Worm (Caenorhabditis elegans) whole organism, early embryonic: ENCODE results near the gene F44F4.9.

Source experiments
- B0310.2 ChIP-seq: sonication (generic microtip); optimal IDR thresholded peaks from 2 replicates; lab custom pipeline; 2016; ENCODE audit warnings: mild to moderate bottlenecking, missing genetic modification characterization, missing compliant biosample characterization
- F13C5.2 ChIP-seq: sonication (generic microtip); optimal IDR thresholded peaks from 2 replicates; lab custom pipeline; 2017; ENCODE audit warnings: mild to moderate bottlenecking, missing genetic modification characterization, inconsistent platforms, missing compliant biosample characterization
- aly-1 ChIP-seq: sonication (generic microtip); optimal IDR thresholded peaks from 2 replicates; lab custom pipeline; 2016; ENCODE audit warnings: missing genetic modification characterization, missing compliant biosample characterization
- ama-1 ChIP-seq: fragments of 150-350 bp; optimal IDR thresholded peaks from 2 replicates; lab custom pipeline; 2014
- ceh-13 ChIP-seq: fragments of 200-800 bp; sonication (Bioruptor generic); optimal IDR thresholded peaks from 2 replicates; lab custom pipeline; 2018; ENCODE audit warnings: mild to moderate bottlenecking, missing genetic modification characterization, missing compliant biosample characterization
- ceh-36 ChIP-seq: sonication (generic microtip); optimal IDR thresholded peaks from 2 replicates; lab custom pipeline; 2016; ENCODE audit warnings: missing genetic modification characterization, inconsistent platforms, missing compliant biosample characterization
- ets-7 ChIP-seq: sonication (generic microtip); optimal IDR thresholded peaks from 2 replicates; lab custom pipeline; 2016; ENCODE audit warnings: missing genotype, missing genetic modification characterization, missing compliant biosample characterization
- flt-1 ChIP-seq: fragments of 200-800 bp; sonication (Bioruptor generic); IDR thresholded peaks from 2 replicates; pipeline ENCODE4 v1.3.6; 2022; ENCODE audit warnings: missing genetic modification characterization, missing compliant biosample characterization
- hmbx-1 ChIP-seq: sonication (generic microtip); optimal IDR thresholded peaks from 2 replicates; lab custom pipeline; 2016; ENCODE audit warnings: mild to moderate bottlenecking, missing genetic modification characterization, missing compliant biosample characterization
- hmg-4 ChIP-seq: fragments of 200-800 bp; sonication (Bioruptor generic); optimal IDR thresholded peaks from 2 replicates; lab custom pipeline; 2018; ENCODE audit warnings: mild to moderate bottlenecking, missing genetic modification characterization, missing compliant biosample characterization
- hnd-1 ChIP-seq: sonication (generic microtip); optimal IDR thresholded peaks from 2 replicates; lab custom pipeline; 2016; ENCODE audit warnings: missing genetic modification characterization, missing compliant biosample characterization
- pes-1 ChIP-seq: fragments of 200-800 bp; sonication (Bioruptor generic); IDR thresholded peaks from 2 replicates; pipeline ENCODE4 v1.3.6; 2022; ENCODE audit warnings: missing genetic modification reagents, missing genetic modification characterization, missing compliant biosample characterization
- scrt-1 ChIP-seq: fragments of 200-800 bp; sonication (Bioruptor generic); IDR thresholded peaks from 2 replicates; pipeline ENCODE4 v1.3.6; 2022; ENCODE audit warnings: missing genetic modification characterization, missing compliant biosample characterization
- sea-1 ChIP-seq: fragments of 200-800 bp; sonication (Bioruptor generic); conservative IDR thresholded peaks from 2 replicates; pipeline ENCODE4 v1.3.6; 2022; ENCODE audit warnings: missing genetic modification characterization, missing compliant biosample characterization
- tbx-11 ChIP-seq: fragments of 200-800 bp; sonication (Bioruptor generic); IDR thresholded peaks from 2 replicates; pipeline ENCODE4 v1.3.6; 2022; ENCODE audit warnings: missing genetic modification characterization, missing compliant biosample characterization
- tbx-37 ChIP-seq: fragments of 200-800 bp; sonication (Bioruptor generic); conservative IDR thresholded peaks from 2 replicates; pipeline ENCODE4 v1.3.6; 2022; ENCODE audit warnings: missing genetic modification reagents, missing genetic modification characterization, missing compliant biosample characterization
- tra-4 ChIP-seq: sonication (generic microtip); optimal IDR thresholded peaks from 2 replicates; lab custom pipeline; 2017; ENCODE audit warnings: missing genetic modification characterization, missing compliant biosample characterization

Gene F44F4.9

DNA sequence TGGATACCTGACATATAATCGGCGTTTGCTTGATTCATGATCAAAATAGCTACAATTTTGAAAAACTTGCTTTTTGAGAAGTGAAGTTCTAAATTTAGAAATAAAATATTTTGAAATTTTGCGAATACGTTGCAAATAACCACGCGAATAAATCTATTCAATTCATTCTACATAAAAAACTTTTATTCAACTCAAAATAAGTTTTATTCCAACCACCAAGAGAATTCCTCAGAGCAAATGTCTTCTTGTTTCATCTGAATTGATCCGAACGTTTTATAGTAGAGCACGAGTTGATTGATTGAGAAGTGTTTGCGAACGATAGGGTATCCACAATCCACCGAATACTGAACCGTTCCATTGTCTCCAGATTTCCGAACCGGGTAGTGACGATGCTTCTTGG lies at the start of gene F44F4.9:
F44F4.9 (minus strand) TSS at position 101 of the 400 bp plus-strand sequence.
- no peak for TF ChIP-seq aly-1
- TF ChIP-seq F13C5.2 (tag; lab: Kevin White, UChicago), result no peak
- TF ChIP-seq ceh-13 (GFP tag; lab: Kevin White, UChicago), result no peak

DNA sequence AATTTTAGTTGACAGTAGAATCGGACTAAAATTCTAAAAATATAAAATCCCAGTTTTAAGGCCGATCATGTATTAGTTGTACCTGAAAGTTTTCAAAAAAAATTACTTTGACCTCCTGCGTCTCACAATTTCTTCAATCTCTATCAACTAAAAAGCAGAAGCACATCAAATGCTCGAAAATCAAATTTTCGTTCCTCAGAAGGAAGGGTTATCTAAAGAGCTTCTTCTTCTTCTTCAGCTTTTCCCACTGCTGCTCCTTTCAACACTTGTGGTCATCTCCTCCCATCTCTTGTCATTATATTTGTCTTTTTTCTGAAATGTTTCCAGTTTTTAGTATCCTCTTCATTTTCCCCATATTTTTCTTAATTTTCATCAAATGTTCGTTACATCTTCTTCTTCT lies 49.1 kb upstream of the F44F4.9 start:
- TF ChIP-seq B0310.2 (tag; lab: Kevin White, UChicago) (no peak), pes-1 (no peak), ceh-36 (tag; lab: Kevin White, UChicago) (no peak), ceh-13 (GFP tag; lab: Kevin White, UChicago) (no peak), hnd-1 (tag; lab: Kevin White, UChicago) (no peak), tra-4 (tag; lab: Kevin White, UChicago) (no peak), tbx-37 (GFP tag; lab: Robert Waterston, UW) (no peak), flt-1 (no peak), ets-7 (tag; lab: Kevin White, UChicago) (no peak), hmbx-1 (tag; lab: Kevin White, UChicago) (no peak)

DNA sequence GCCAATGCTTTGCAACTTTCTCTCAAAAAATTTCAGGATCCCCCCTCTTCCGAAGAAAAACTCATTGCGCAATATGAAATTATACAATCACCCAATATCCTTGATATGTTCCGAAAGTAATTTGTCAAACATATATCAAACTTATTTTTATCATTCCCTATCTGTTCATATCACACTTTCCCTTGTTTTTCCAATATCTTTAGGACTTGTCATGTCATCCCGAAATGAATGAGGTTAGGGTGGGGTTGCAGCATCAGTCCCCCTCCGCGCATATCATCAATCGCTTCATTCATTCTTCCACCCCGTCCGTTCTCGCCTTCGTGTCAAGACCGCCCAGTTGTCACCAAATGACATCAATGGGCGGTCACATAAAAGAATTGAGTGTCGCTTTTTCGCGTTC lies 44.0 kb upstream of the F44F4.9 start:
- TF ChIP-seq aly-1 (no peak), tra-4 (tag; lab: Kevin White, UChicago) (no peak), F13C5.2 (tag; lab: Kevin White, UChicago) (no peak)

DNA sequence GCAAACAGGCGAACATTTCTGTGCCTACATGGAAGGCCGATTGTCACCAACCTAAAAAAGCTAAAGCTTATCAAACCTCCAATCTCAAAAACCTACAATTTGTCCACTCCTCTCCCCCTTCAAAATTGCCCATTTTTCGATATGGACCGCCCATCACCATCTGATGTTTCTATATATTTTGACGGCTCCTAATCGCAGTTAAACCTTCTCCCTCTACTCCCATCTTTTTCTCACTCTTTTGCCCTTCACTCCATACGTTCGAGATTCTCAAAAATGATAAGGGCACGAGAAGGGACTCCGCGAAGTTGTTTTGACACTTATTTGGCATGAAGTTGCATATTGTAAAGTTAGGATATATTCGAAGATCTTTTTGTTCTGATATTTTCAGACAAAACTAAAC lies 43.5 kb upstream of the F44F4.9 start:
- no peak for TF ChIP-seq hmg-4 (GFP tag; lab: Kevin White, UChicago)
- TF ChIP-seq ama-1 (lab: Kevin White, UChicago), result no peak
- TF ChIP-seq sea-1 (GFP tag; lab: Robert Waterston, UW), result no peak
- no peak for TF ChIP-seq hmbx-1 (tag; lab: Kevin White, UChicago)
- no peak for TF ChIP-seq B0310.2 (tag; lab: Kevin White, UChicago)
- no peak for TF ChIP-seq ets-7 (tag; lab: Kevin White, UChicago)
- TF ChIP-seq ceh-36 (tag; lab: Kevin White, UChicago), result no peak
- no peak for TF ChIP-seq ceh-13 (GFP tag; lab: Kevin White, UChicago)

DNA sequence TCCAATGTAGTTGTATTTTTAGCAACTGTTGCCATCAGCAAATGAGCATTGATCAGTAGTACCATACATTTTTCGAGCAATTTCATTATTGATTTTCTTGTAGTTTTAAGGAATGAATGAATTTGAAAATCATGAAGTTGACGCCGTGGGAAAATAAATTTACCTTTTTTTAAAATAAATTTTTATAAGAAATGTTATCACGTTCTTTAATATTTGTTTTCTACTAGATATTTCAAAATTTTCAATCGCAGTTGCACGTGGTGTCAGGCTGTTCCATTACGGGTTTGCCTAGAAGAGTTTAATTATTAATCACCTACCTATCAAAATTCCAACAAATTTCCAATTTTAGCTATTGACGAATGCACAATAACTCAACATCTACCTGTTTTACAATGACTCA lies 41.2 kb upstream of the F44F4.9 start, which contains the start of gene R03D7.8:
R03D7.8 (minus strand) TSS at position 101 of the 400 bp plus-strand sequence.
- TF ChIP-seq ceh-13 (GFP tag; lab: Kevin White, UChicago) (no peak), F13C5.2 (tag; lab: Kevin White, UChicago) (no peak), hmbx-1 (tag; lab: Kevin White, UChicago) (no peak), ets-7 (tag; lab: Kevin White, UChicago) (no peak), ceh-36 (tag; lab: Kevin White, UChicago) (no peak), hnd-1 (tag; lab: Kevin White, UChicago) (no peak), ama-1 (lab: Kevin White, UChicago) (no peak), scrt-1 (GFP tag; lab: Robert Waterston, UW) (no peak)

DNA sequence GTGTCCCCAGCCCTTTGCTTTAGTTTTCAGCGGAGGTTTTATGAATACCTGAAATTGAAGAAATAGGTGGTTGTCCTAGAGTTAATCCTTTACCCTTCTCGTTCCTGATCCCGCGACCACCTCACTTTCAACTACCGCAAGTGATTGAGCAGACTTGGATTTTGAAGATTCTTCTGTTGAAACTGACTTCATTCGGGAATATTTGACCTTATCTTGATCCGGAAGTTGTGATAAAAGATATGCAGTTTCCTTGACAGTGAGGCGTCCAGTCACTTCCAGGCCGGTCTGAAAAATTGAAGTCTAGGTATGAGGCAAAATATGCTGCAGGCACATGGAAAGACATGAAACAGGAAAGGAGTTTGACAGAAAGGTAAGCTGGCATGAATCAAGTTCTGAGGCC lies 39.5 kb upstream of the F44F4.9 start:
- no peak for TF ChIP-seq ceh-13 (GFP tag; lab: Kevin White, UChicago)
- no peak for TF ChIP-seq tbx-37 (GFP tag; lab: Robert Waterston, UW)
- no peak for TF ChIP-seq pes-1
- TF ChIP-seq tbx-11, result no peak
- no peak for TF ChIP-seq ceh-36 (tag; lab: Kevin White, UChicago)

DNA sequence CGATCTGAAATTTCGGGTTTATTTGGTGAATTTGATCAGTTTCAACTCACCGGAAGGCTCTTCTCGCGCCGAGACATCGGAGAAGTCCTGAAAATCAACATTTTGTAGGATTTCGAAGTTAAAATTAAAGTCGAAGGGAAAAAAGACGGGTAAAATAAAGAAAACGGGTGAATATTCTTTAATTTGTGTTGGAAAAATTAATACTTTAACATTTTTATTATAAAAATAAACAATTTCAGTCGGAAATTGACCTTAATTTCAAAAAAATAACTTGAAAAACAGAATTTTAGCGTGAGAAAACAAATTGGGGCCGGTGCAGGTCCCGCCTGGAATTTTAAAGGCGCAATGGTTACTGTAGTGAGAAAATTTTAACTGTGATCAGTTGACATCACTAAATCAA lies 37.4 kb upstream of the F44F4.9 start, which contains the start of gene nos-1:
nos-1 (minus strand) TSS at position 101 of the 400 bp plus-strand sequence.
- TF ChIP-seq sea-1 (GFP tag; lab: Robert Waterston, UW) (no peak), F13C5.2 (tag; lab: Kevin White, UChicago) (no peak), hnd-1 (tag; lab: Kevin White, UChicago) (no peak)

DNA sequence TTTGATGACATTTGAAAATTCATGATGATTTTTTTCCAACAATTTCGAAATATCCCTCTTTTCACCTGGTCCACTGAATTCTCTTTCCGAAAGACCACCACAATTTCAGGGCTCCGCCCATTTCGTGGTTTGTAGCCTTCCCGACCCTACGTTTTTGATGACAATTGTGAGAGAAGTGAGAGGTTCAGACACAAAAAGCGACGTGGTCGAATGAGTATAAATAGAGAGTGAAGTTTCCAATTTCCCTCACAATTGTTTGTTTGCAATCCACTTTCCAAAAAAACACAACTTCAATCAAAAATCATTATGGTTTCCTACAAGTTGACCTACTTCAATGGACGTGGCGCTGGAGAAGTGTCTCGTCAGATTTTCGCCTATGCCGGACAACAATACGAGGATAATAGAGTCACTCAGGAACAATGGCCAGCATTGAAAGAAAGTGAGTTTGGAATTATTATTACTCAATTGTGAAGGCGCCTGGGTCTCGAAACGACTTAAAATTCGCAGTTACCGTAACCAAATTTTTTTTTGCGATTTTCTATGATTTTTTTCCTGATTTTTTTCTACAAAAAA lies 34.6 kb upstream of the F44F4.9 start, which contains the start of gene gst-5:
gst-5 (plus strand) TSS at position 246 of the 573 bp plus-strand sequence.
- no peak for TF ChIP-seq tra-4 (tag; lab: Kevin White, UChicago)
- no peak for TF ChIP-seq aly-1
- TF ChIP-seq sea-1 (GFP tag; lab: Robert Waterston, UW), result no peak
- TF ChIP-seq hmbx-1 (tag; lab: Kevin White, UChicago), result no peak
- no peak for TF ChIP-seq tbx-11
- no peak for TF ChIP-seq hnd-1 (tag; lab: Kevin White, UChicago)

DNA sequence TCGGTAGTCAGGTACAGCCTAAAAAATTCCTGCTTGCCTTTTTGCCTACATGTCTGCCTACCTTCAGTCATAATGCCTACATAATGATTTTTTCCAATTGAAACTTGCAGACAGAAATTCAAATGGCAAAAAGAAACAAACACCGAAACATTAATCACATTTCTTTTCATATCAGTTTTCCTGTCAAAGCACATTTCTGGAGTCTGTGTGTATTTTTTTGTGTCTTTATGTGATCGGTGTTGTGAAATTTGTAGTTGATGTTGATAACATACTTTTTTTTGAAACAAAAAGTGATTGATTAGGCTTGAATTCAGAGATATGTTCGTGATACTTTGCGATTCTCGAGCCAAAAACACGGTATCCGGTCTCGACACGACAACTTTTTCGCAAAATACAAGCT lies 33.8 kb upstream of the F44F4.9 start:
- no peak for TF ChIP-seq ceh-13 (GFP tag; lab: Kevin White, UChicago)
- no peak for TF ChIP-seq aly-1
- no peak for TF ChIP-seq sea-1 (GFP tag; lab: Robert Waterston, UW)
